Worm (Caenorhabditis elegans): ENCODE results near the gene dnj-20.

- TF ChIP-seq klf-2 (GFP tag; conservative IDR thresholded peaks at IDR 0.05) (no peak), flt-1 (GFP tag; IDR thresholded peaks at IDR 0.05) (no peak), T22C8.4 (GFP tag; IDR thresholded peaks at IDR 0.05) (no peak), tab-1 (GFP tag; IDR thresholded peaks at IDR 0.05) (no peak), ztf-23 (GFP tag; IDR thresholded peaks at IDR 0.05) (no peak)
These were observed at the start of gene dnj-20, which contains the start of gene ZK1307.8 for ce11 chrII:9624110-9624695.

Data from whole organism, midembryonic.